Fruit fly (Drosophila melanogaster) whole organism, prepupa: ENCODE results near the gene Obp8a.

Experiments used
- Blimp-1 ChIP-seq: fragments of 200-800 bp; sonication (Bioruptor generic); optimal IDR thresholded peaks from 3 replicates; lab custom pipeline; 2017; ENCODE audit warnings: missing biosample characterization, missing genetic modification characterization, mild to moderate bottlenecking, moderate library complexity, missing genetic modification reagents
- CG11294 ChIP-seq: fragments of 200-800 bp; sonication (Bioruptor generic); IDR thresholded peaks from 2 replicates; pipeline ENCODE4 v1.3.6; 2022; ENCODE audit warnings: missing biosample characterization, missing genetic modification characterization
- CG11902 ChIP-seq: fragments of 200-800 bp; sonication (Bioruptor generic); optimal IDR thresholded peaks from 3 replicates; lab custom pipeline; 2016; ENCODE audit warnings: missing biosample characterization, missing genetic modification characterization
- CG15336 ChIP-seq: fragments of 200-800 bp; sonication (Bioruptor generic); IDR thresholded peaks from 2 replicates; pipeline ENCODE4 v1.3.6; 2022; ENCODE audit warnings: missing biosample characterization, missing genetic modification characterization
- CG1621 ChIP-seq: fragments of 200-800 bp; sonication (Bioruptor generic); optimal IDR thresholded peaks from 3 replicates; lab custom pipeline; 2018; ENCODE audit warnings: missing biosample characterization, mild to moderate bottlenecking, missing genetic modification characterization
- CG16779 ChIP-seq: fragments of 200-800 bp; sonication (Bioruptor generic); optimal IDR thresholded peaks from 3 replicates; lab custom pipeline; 2017; ENCODE audit warnings: missing biosample characterization, mild to moderate bottlenecking, missing genetic modification characterization
- CG3032 ChIP-seq: fragments of 200-800 bp; optimal IDR thresholded peaks from 2 replicates; lab custom pipeline; 2019; ENCODE audit warnings: missing biosample characterization, mild to moderate bottlenecking, missing genetic modification characterization, moderate library complexity
- CG32006 ChIP-seq: fragments of 200-800 bp; sonication (Bioruptor generic); optimal IDR thresholded peaks from 3 replicates; lab custom pipeline; 2017; ENCODE audit warnings: missing biosample characterization, mild to moderate bottlenecking, missing genetic modification characterization
- CG6163 ChIP-seq: fragments of 200-800 bp; sonication (Bioruptor generic); IDR thresholded peaks from 3 replicates; pipeline ENCODE4 v1.3.6; 2022; ENCODE audit warnings: missing biosample characterization, missing genetic modification characterization
- CG6276 ChIP-seq: fragments of 200-800 bp; sonication (Bioruptor generic); optimal IDR thresholded peaks from 2 replicates; lab custom pipeline; 2017; ENCODE audit warnings: missing biosample characterization, mild to moderate bottlenecking, missing genetic modification characterization
- CG6854 ChIP-seq: fragments of 200-800 bp; sonication (Bioruptor generic); optimal IDR thresholded peaks from 2 replicates; lab custom pipeline; 2017; ENCODE audit warnings: missing biosample characterization, mild to moderate bottlenecking, missing genetic modification characterization
- CG7368 ChIP-seq: fragments of 200-800 bp; sonication (Bioruptor generic); optimal IDR thresholded peaks from 3 replicates; lab custom pipeline; 2016; ENCODE audit warnings: missing biosample characterization, missing genetic modification characterization
- CG8119 ChIP-seq: fragments of 200-800 bp; sonication (Bioruptor generic); IDR thresholded peaks from 3 replicates; pipeline ENCODE4 v1.3.6; 2022; ENCODE audit warnings: missing biosample characterization, missing genetic modification characterization
- CG8319 ChIP-seq: fragments of 200-800 bp; sonication (Bioruptor generic); optimal IDR thresholded peaks from 3 replicates; lab custom pipeline; 2016; ENCODE audit warnings: missing biosample characterization, missing genetic modification characterization
- CG8632 ChIP-seq: fragments of 200-800 bp; sonication (Bioruptor generic); optimal IDR thresholded peaks from 3 replicates; lab custom pipeline; 2016; ENCODE audit warnings: missing biosample characterization, missing genetic modification characterization
- Eip75B ChIP-seq: fragments of 200-800 bp; sonication (Bioruptor generic); optimal IDR thresholded peaks from 3 replicates; lab custom pipeline; 2016; ENCODE audit warnings: missing biosample characterization, missing genetic modification characterization
- Eip78C ChIP-seq: fragments of 200-800 bp; sonication (Bioruptor generic); peaks from one replicate; lab custom pipeline; 2016; ENCODE audit warnings: missing biosample characterization, missing genetic modification characterization
- Eip93F ChIP-seq: fragments of 200-800 bp; sonication (Bioruptor generic); optimal IDR thresholded peaks from 2 replicates; lab custom pipeline; 2016; ENCODE audit warnings: missing biosample characterization, mild to moderate bottlenecking, missing genetic modification characterization
- Ets21C ChIP-seq: fragments of 200-800 bp; sonication (Bioruptor generic); optimal IDR thresholded peaks from 3 replicates; lab custom pipeline; 2016; ENCODE audit warnings: missing biosample characterization, missing genetic modification characterization
- Ets96B ChIP-seq: fragments of 200-800 bp; optimal IDR thresholded peaks from 2 replicates; lab custom pipeline; 2019; ENCODE audit warnings: missing biosample characterization, mild to moderate bottlenecking, missing genetic modification characterization, moderate library complexity
- Hr4 ChIP-seq: fragments of 200-800 bp; sonication (Bioruptor generic); optimal IDR thresholded peaks from 3 replicates; lab custom pipeline; 2016; ENCODE audit warnings: missing biosample characterization, missing genetic modification characterization
- Lpt ChIP-seq: fragments of 200-800 bp; sonication (Bioruptor generic); optimal IDR thresholded peaks from 3 replicates; lab custom pipeline; 2016; ENCODE audit warnings: missing biosample characterization, missing genetic modification characterization
- Met ChIP-seq: fragments of 200-800 bp; sonication (Bioruptor generic); optimal IDR thresholded peaks from 3 replicates; lab custom pipeline; 2016; ENCODE audit warnings: missing biosample characterization, missing genetic modification characterization
- OdsH ChIP-seq: fragments of 200-800 bp; sonication (Bioruptor generic); optimal IDR thresholded peaks from 3 replicates; lab custom pipeline; 2016; ENCODE audit warnings: missing biosample characterization, missing genetic modification characterization
- Sox102F ChIP-seq: fragments of 200-800 bp; sonication (Bioruptor generic); optimal IDR thresholded peaks from 2 replicates; lab custom pipeline; 2016; ENCODE audit warnings: missing biosample characterization, mild to moderate bottlenecking, missing genetic modification characterization
- Sox14 ChIP-seq: fragments of 200-800 bp; sonication (Bioruptor generic); optimal IDR thresholded peaks from 3 replicates; lab custom pipeline; 2016; ENCODE audit warnings: missing biosample characterization, missing genetic modification characterization
- Sox15 ChIP-seq: fragments of 200-800 bp; sonication (Bioruptor generic); optimal IDR thresholded peaks from 3 replicates; lab custom pipeline; 2016; ENCODE audit warnings: missing biosample characterization, missing genetic modification characterization
- acj6 ChIP-seq: fragments of 200-800 bp; sonication (Bioruptor generic); optimal IDR thresholded peaks from 3 replicates; lab custom pipeline; 2016; ENCODE audit warnings: missing biosample characterization, missing genetic modification characterization
- cyc ChIP-seq: fragments of 200-800 bp; sonication (Bioruptor generic); optimal IDR thresholded peaks from 3 replicates; lab custom pipeline; 2016; ENCODE audit warnings: missing biosample characterization, missing genetic modification characterization
- eg ChIP-seq: fragments of 200-800 bp; sonication (Bioruptor generic); IDR thresholded peaks from 3 replicates; pipeline ENCODE4 v1.3.6; 2022; ENCODE audit warnings: missing biosample characterization, missing genetic modification characterization
- esn ChIP-seq: fragments of 200-800 bp; sonication (Bioruptor generic); optimal IDR thresholded peaks from 2 replicates; lab custom pipeline; 2016; ENCODE audit warnings: missing biosample characterization, mild to moderate bottlenecking, missing genetic modification characterization, moderate library complexity
- fd59A ChIP-seq: fragments of 200-800 bp; sonication (Bioruptor generic); optimal IDR thresholded peaks from 2 replicates; lab custom pipeline; 2017; ENCODE audit warnings: missing biosample characterization, mild to moderate bottlenecking, missing genetic modification characterization, missing genetic modification reagents
- fd85E ChIP-seq: fragments of 200-800 bp; sonication (Bioruptor generic); optimal IDR thresholded peaks from 3 replicates; lab custom pipeline; 2016; ENCODE audit warnings: missing biosample characterization, missing genetic modification characterization
- lz ChIP-seq: fragments of 200-800 bp; sonication (Bioruptor generic); optimal IDR thresholded peaks from 3 replicates; lab custom pipeline; 2016; ENCODE audit warnings: missing biosample characterization, missing genetic modification characterization
- net ChIP-seq: fragments of 200-800 bp; sonication (Bioruptor generic); optimal IDR thresholded peaks from 3 replicates; lab custom pipeline; 2016; ENCODE audit warnings: missing biosample characterization, missing genetic modification characterization
- ss ChIP-seq, 2 experiments: fragments of 200-800 bp; sonication (Bioruptor generic); optimal IDR thresholded peaks; 2 replicates in 1 of 2; 3 replicates in 1 of 2; lab custom pipeline; 2017 to 2018; ENCODE audit warnings: mild to moderate bottlenecking in 2 of 2, missing biosample characterization in 2 of 2, missing genetic modification characterization in 2 of 2, moderate library complexity in 1 of 2
- svp ChIP-seq: fragments of 200-800 bp; sonication (Bioruptor generic); peaks from one replicate; lab custom pipeline; 2016; ENCODE audit warnings: missing biosample characterization, missing genetic modification characterization
- vri ChIP-seq: fragments of 200-800 bp; sonication (Bioruptor generic); optimal IDR thresholded peaks from 3 replicates; lab custom pipeline; 2016; ENCODE audit warnings: missing biosample characterization, mild to moderate bottlenecking, missing genetic modification characterization

Obp8a gene

dm6 chrX:9223182-9223581 lies 8.5 kb downstream of the Obp8a start, which contains the start of gene t:
TSS of gene t (minus strand) at chrX:9223257.
- TF ChIP-seq CG16779 (tag; lab: Kevin White, UChicago) = peak; percentile 16
- TF ChIP-seq CG32006 (GFP tag; lab: Kevin White, UChicago) = peak; percentile 42
- TF ChIP-seq vri (GFP tag; lab: Kevin White, UChicago) = no peak
- no peak for TF ChIP-seq CG11902 (GFP tag; lab: Kevin White, UChicago)
- no peak for TF ChIP-seq net (GFP tag; lab: Kevin White, UChicago)
- TF ChIP-seq Sox102F (GFP tag; lab: Kevin White, UChicago) = no peak
- no peak for TF ChIP-seq acj6 (GFP tag; lab: Kevin White, UChicago)
- no peak for TF ChIP-seq Sox15 (GFP tag; lab: Kevin White, UChicago)
- TF ChIP-seq CG11294 = peak; percentile 35; the same call in 1 of the 2 replicates
- TF ChIP-seq CG6276 (GFP tag; lab: Kevin White, UChicago) = peak; percentile 37
- TF ChIP-seq cyc (GFP tag; lab: Kevin White, UChicago) = no peak
- TF ChIP-seq Blimp-1 (GFP tag; lab: Kevin White, UChicago) = no peak
- TF ChIP-seq CG8319 (GFP tag; lab: Kevin White, UChicago) = no peak
- no peak for TF ChIP-seq ss (GFP tag; optimal IDR thresholded peaks at IDR 0.05; lab: Kevin White, UChicago)
- TF ChIP-seq fd85E (GFP tag; lab: Kevin White, UChicago) = no peak
- TF ChIP-seq CG15336 (GFP tag; lab: Robert Waterston, UW) = peak; percentile 50
- TF ChIP-seq CG6163 (GFP tag; lab: Robert Waterston, UW) = 0 out of 3 replicates have a peak, but pooled peaks have one; percentile 31
- TF ChIP-seq Hr4 (GFP tag; lab: Kevin White, UChicago) = peak; percentile 2
- peak; percentile 67 for TF ChIP-seq Eip78C
- TF ChIP-seq eg = peak; percentile 46; the same call in 1 of the 3 replicates

dm6 chrX:9224423-9224822 lies 9.7 kb downstream of the Obp8a start:
- TF ChIP-seq acj6 (GFP tag; lab: Kevin White, UChicago) (no peak), CG1621 (tag; lab: Kevin White, UChicago) (no peak), CG8319 (GFP tag; lab: Kevin White, UChicago) (no peak), Ets21C (GFP tag; lab: Kevin White, UChicago) (no peak), Sox14 (no peak), Lpt (GFP tag; lab: Kevin White, UChicago) (no peak), svp (GFP tag; lab: Kevin White, UChicago) (no peak), CG8632 (no peak), CG6854 (GFP tag; lab: Kevin White, UChicago) (no peak), CG7368 (GFP tag; lab: Kevin White, UChicago) (no peak), esn (GFP tag; lab: Kevin White, UChicago) (no peak), lz (GFP tag; lab: Kevin White, UChicago) (no peak), Eip75B (GFP tag; lab: Kevin White, UChicago) (no peak), eg (no peak), Eip93F (GFP tag; lab: Kevin White, UChicago) (no peak)

dm6 chrX:9225137-9225536 lies 10.5 kb downstream of the Obp8a start, which contains the start of gene CG15370:
TSS of gene CG15370 (plus strand) at chrX:9225437.
- no peak for TF ChIP-seq fd59A (GFP tag; lab: Kevin White, UChicago)
- no peak for TF ChIP-seq ss (GFP tag; optimal IDR thresholded peaks at IDR 0.05; lab: Kevin White, UChicago)
- no peak for TF ChIP-seq OdsH
- TF ChIP-seq Met (GFP tag; lab: Kevin White, UChicago) = no peak
- no peak for TF ChIP-seq lz (GFP tag; lab: Kevin White, UChicago)
- TF ChIP-seq Blimp-1 (GFP tag; lab: Kevin White, UChicago) = no peak
- no peak for TF ChIP-seq Ets96B
- TF ChIP-seq CG8119 (GFP tag; lab: Robert Waterston, UW) = no peak
- no peak for TF ChIP-seq CG3032 (tag; lab: Kevin White, UChicago)
